Worm (Caenorhabditis elegans): ENCODE data around the gene srv-22.

- TF ChIP-seq lin-1 (GFP tag; IDR thresholded peaks at IDR 0.05) (no peak), pha-4 (GFP tag; IDR thresholded peaks at IDR 0.05) (no peak), pha-4 (tag; optimal IDR thresholded peaks at IDR 0.05) (no peak), mes-2 (tag; optimal IDR thresholded peaks at IDR 0.05; ENCODE audit: poor library complexity, severe bottlenecking) (no peak)
These were observed 46.9 kb upstream of the srv-22 start for ce11 chrIV:5926643-5927042.

Data from whole organism, L4 larva.